Worm (Caenorhabditis elegans): ENCODE data around the gene ZK1073.2.

ZK1073.2 gene

DNA sequence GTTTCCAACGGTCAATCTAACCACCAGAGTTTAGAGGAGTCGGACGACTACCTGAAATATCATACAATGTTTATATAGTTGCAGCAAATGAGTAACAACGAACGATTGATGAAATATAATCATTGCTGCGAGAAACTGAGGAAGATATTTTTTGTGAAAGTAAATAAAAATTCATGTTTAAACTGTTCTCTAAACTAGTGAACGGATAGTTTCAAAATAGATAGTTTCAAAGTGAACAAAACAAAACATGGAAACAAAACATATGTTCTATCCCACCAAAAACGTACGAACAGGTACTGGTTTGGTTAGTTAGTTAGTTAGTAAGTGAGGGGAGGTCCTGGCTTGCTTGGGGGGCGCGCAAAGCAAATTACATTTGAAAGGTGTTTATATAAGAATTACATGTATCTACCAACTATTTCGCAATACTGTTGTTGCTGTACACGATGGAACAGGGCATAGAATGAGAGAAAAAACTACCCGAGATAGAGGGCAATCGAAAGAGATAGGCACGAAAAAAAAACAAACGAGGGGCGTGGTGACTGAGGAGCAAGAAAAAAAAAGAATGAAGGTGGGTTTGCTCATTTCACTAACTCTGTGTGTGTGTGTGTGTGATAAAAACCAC is 43.6 kb downstream of the ZK1073.2 start, which contains the start of gene F09C8.2:
Gene F09C8.2, minus strand, starts transcription at position 51 of the 622 bp plus-strand sequence.
- TF ChIP-seq flt-1 (GFP tag; IDR thresholded peaks at IDR 0.05): no peak
- no peak for TF ChIP-seq aly-1 (tag; optimal IDR thresholded peaks at IDR 0.05)
- no peak for TF ChIP-seq hmg-4 (GFP tag; optimal IDR thresholded peaks at IDR 0.05)
- no peak for TF ChIP-seq tra-4 (tag; optimal IDR thresholded peaks at IDR 0.05)
- no peak for TF ChIP-seq hnd-1 (tag; optimal IDR thresholded peaks at IDR 0.05)
- no peak for TF ChIP-seq ceh-13 (GFP tag; optimal IDR thresholded peaks at IDR 0.05)
- no peak for TF ChIP-seq tbx-11 (GFP tag; IDR thresholded peaks at IDR 0.05)
- TF ChIP-seq F13C5.2 (tag; optimal IDR thresholded peaks at IDR 0.05): no peak
- no peak for TF ChIP-seq pes-1 (GFP tag; IDR thresholded peaks at IDR 0.05)

DNA sequence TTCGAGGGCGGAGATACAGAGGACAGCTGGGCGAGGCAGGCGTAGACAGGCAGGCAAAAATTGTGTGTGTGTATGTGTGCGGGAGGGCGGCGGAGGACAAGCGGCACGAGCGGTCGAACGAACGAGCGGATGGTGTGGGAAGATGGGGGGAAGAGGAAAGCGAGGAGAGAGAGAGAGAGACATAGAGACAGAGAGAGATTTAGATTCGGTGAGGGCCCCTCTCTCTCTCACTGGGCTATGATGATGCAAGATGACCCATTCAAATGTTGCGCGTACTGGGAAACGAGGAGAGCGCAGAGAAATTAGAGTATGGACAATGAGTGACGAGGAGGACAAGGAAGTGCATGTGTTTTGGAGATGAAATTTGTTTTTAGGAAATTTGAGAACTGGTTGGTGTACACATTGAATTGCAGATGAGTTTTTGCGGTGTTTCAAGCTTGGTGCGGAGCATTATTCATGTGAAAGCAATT is 44.3 kb downstream of the ZK1073.2 start:
- TF ChIP-seq ama-1 (optimal IDR thresholded peaks at IDR 0.05) (no peak), aly-1 (tag; optimal IDR thresholded peaks at IDR 0.05) (peak; percentile 77), sea-1 (GFP tag; conservative IDR thresholded peaks at IDR 0.05) (peak; percentile 50), scrt-1 (GFP tag; IDR thresholded peaks at IDR 0.05) (no peak), hmbx-1 (tag; optimal IDR thresholded peaks at IDR 0.05) (no peak), hnd-1 (tag; optimal IDR thresholded peaks at IDR 0.05) (no peak), tra-4 (tag; optimal IDR thresholded peaks at IDR 0.05) (no peak), hmg-4 (GFP tag; optimal IDR thresholded peaks at IDR 0.05) (peak; percentile 94), F13C5.2 (tag; optimal IDR thresholded peaks at IDR 0.05) (peak; percentile 83), B0310.2 (tag; optimal IDR thresholded peaks at IDR 0.05) (peak; percentile 64), tbx-11 (GFP tag; IDR thresholded peaks at IDR 0.05) (peak; percentile 53; the same call in 1 of the 2 replicates), ceh-36 (tag; optimal IDR thresholded peaks at IDR 0.05) (no peak), ceh-13 (GFP tag; optimal IDR thresholded peaks at IDR 0.05) (no peak), flt-1 (GFP tag; IDR thresholded peaks at IDR 0.05) (peak; percentile 22; the same call in 1 of the 2 replicates), ets-7 (tag; optimal IDR thresholded peaks at IDR 0.05) (peak; percentile 66), pes-1 (GFP tag; IDR thresholded peaks at IDR 0.05) (peak; percentile 51), tbx-37 (GFP tag; conservative IDR thresholded peaks at IDR 0.05) (no peak)

DNA sequence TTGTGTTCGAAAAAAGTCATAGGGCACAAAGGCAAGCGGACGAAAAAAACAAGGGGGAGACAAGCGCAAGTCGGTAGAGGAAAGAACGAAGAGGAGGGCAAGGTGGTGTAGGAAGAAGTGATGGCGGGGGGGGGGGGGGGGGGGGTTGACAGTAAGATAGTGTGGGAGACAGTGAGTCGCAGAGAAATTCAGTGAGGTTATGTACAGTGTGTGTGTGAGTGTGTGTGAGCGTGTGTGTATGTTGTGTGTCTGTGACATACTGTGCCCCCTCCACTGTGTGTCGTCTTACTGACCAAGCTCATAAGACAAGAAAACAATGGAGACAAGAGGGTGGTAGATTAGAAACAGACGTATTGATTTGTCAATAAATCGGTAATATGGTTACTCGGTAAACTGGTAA is 46.7 kb downstream of the ZK1073.2 start:
- peak; percentile 81 for TF ChIP-seq hmg-4 (GFP tag; optimal IDR thresholded peaks at IDR 0.05)
- TF ChIP-seq flt-1 (GFP tag; IDR thresholded peaks at IDR 0.05): no peak
- TF ChIP-seq ceh-36 (tag; optimal IDR thresholded peaks at IDR 0.05): peak; percentile 38

DNA sequence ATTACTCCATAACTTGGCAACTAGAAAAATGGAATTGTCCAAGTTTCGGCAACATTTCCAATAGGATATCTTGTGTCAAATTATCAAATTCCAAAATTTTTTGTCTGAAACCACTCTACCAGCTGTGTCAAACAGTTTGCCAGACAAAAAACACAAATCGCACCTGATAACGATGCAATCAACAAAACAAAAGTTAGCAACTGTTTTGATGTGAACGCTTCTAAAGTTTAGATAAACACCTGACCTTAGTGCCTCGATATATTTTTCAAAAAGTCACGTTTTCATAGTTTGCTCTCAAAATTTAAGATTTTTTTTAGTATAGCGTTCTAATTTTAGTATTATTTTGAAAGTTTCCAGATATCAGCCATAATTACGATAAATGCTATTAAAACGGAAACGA is 47.8 kb downstream of the ZK1073.2 start:
- no peak for TF ChIP-seq pes-1 (GFP tag; IDR thresholded peaks at IDR 0.05)

DNA sequence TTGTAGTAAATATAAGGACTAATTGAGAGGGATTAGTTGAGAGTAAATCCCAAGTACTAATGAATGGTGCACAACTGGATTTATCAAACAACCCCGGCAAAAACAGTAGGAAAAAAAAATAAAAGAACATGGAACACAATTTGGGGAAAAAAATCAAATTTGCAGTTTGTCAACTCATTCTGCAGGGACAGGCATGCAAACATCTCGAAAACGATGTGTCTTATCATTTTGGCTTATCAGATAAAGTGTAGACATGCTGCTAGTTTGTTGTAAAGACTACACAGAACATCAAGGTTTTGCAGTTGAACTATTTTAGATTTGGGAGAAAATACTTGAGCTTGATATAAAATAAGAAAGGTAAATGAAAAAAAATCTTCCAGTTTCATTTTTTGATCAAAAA is 50.2 kb downstream of the ZK1073.2 start:
- TF ChIP-seq ama-1 (optimal IDR thresholded peaks at IDR 0.05): no peak
- no peak for TF ChIP-seq B0310.2 (tag; optimal IDR thresholded peaks at IDR 0.05)

DNA sequence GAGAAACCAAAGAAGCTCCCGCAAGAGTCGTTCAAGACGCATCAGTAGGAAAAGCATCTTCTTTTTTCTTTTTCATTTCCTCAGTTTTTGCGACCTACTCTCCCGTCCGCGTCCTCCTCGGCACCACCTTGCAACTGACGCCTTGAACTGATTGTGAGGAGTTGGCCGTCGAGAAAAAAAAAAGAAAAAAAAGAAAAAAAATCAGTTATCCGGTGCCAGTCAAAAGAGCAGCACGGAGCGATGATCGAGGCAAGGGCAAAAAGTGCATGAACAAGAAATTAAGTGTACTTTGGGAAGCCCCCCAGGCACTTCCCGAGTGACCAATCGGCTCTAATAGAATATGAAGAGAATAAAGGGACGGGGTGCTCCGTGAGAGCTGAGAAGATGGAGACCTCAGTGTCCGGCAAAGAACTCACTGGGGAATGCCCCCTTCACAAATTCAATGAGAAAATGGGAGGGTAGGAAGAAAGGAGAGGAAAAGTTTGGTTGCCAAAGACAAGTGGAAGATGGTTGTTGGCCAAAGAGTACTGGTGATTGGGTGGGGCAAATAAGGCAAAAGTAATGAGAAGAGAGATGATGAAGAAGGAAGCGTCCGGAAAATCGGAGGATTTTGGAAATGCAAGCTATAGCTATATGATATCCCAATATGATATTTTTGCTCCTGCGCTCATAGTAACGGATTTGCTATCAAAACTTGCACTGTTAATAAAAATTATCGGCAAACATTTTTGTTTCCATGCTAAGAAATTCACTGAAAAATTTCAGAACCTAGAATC is 51.9 kb downstream of the ZK1073.2 start:
- TF ChIP-seq tbx-37 (GFP tag; conservative IDR thresholded peaks at IDR 0.05) (no peak), tra-4 (tag; optimal IDR thresholded peaks at IDR 0.05) (no peak), ceh-36 (tag; optimal IDR thresholded peaks at IDR 0.05) (no peak), ets-7 (tag; optimal IDR thresholded peaks at IDR 0.05) (no peak)

DNA sequence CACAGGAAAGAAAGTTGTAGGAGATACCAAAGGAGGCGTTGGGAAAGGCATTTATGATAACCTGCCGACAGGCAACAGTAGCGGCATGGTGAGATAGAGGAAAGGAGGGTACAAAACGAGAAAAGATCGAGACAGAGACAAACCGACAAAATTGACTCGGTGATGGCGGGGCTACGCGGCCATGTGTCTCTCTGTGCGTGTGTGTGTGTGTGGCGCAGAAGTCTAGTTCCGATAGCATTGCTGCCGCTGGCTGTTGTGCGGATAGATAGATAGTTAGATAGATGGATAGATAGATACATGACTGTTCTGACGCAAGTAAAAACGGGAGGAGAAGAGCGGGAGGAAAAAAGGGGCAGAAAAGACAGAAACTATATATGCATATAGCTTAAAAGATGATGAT is 53.4 kb downstream of the ZK1073.2 start:
- TF ChIP-seq ets-7 (tag; optimal IDR thresholded peaks at IDR 0.05) (no peak), ceh-36 (tag; optimal IDR thresholded peaks at IDR 0.05) (no peak), pes-1 (GFP tag; IDR thresholded peaks at IDR 0.05) (no peak), flt-1 (GFP tag; IDR thresholded peaks at IDR 0.05) (0 out of 2 replicates have a peak, but pooled peaks have one; percentile 5), ama-1 (optimal IDR thresholded peaks at IDR 0.05) (no peak), sea-1 (GFP tag; conservative IDR thresholded peaks at IDR 0.05) (no peak), scrt-1 (GFP tag; IDR thresholded peaks at IDR 0.05) (no peak), tra-4 (tag; optimal IDR thresholded peaks at IDR 0.05) (no peak), tbx-11 (GFP tag; IDR thresholded peaks at IDR 0.05) (no peak), aly-1 (tag; optimal IDR thresholded peaks at IDR 0.05) (no peak), hnd-1 (tag; optimal IDR thresholded peaks at IDR 0.05) (no peak), ceh-13 (GFP tag; optimal IDR thresholded peaks at IDR 0.05) (no peak), hmg-4 (GFP tag; optimal IDR thresholded peaks at IDR 0.05) (peak; percentile 47), F13C5.2 (tag; optimal IDR thresholded peaks at IDR 0.05) (peak; percentile 2)

DNA sequence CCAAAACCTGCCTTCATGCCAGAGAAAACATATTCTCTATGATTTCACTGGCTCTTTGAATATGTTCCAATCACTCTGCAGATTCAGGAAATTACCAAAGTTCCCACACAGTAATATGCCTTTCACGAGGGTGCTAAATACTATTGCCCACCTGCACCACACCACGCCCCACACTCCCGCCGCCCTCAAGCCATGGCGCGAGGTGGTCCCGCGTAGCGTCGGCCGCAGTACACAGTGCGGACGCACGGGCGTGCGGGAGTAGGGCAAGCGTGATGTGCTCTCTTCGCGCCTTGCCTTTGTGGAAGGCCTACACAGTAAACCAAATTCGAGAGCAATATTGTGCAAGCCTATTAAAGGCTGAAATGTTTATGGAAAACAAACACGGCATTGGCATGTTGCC is 54.0 kb downstream of the ZK1073.2 start:
- TF ChIP-seq aly-1 (tag; optimal IDR thresholded peaks at IDR 0.05) (no peak), hmg-4 (GFP tag; optimal IDR thresholded peaks at IDR 0.05) (no peak), F13C5.2 (tag; optimal IDR thresholded peaks at IDR 0.05) (no peak), flt-1 (GFP tag; IDR thresholded peaks at IDR 0.05) (no peak), hmbx-1 (tag; optimal IDR thresholded peaks at IDR 0.05) (no peak), ama-1 (optimal IDR thresholded peaks at IDR 0.05) (no peak), pes-1 (GFP tag; IDR thresholded peaks at IDR 0.05) (no peak), tbx-37 (GFP tag; conservative IDR thresholded peaks at IDR 0.05) (no peak)
